Worm (Caenorhabditis elegans) whole organism, L4 larva: ENCODE measurements around the gene ZK105.6.

ENCODE experiments used
- F49E8.2 ChIP-seq: sonication (generic microtip); optimal IDR thresholded peaks from 2 replicates; lab custom pipeline; 2016; ENCODE audit warnings: missing compliant biosample characterization, mild to moderate bottlenecking, missing genetic modification characterization, borderline replicate concordance
- T20F7.1 ChIP-seq: fragments of 200-800 bp; sonication (Bioruptor generic); optimal IDR thresholded peaks from 2 replicates; lab custom pipeline; 2018; ENCODE audit warnings: mild to moderate bottlenecking, missing genetic modification characterization, missing compliant biosample characterization
- ZK546.5 ChIP-seq, 2 experiments: sonication (generic microtip); optimal IDR thresholded peaks; 2 replicates each; lab custom pipeline; 2017; ENCODE audit warnings: missing biosample characterization in 2 of 2, missing genetic modification characterization in 2 of 2
- aha-1 ChIP-seq: fragments of 150-350 bp; peaks from one replicate; lab custom pipeline; 2014; ENCODE audit warnings: missing biosample characterization, missing genetic modification characterization
- daf-16 ChIP-seq, 3 experiments: sonication (generic microtip); optimal IDR thresholded peaks; 2 replicates each; lab custom pipeline; 2016 to 2017; ENCODE audit warnings: missing genetic modification characterization in 3 of 3, missing genetic modification reagents in 3 of 3, mild to moderate bottlenecking in 2 of 3, missing compliant biosample characterization in 2 of 3, missing biosample characterization in 1 of 3, moderate library complexity in 1 of 3
- dmd-6 ChIP-seq: fragments of 200-800 bp; sonication (Bioruptor generic); IDR thresholded peaks from 2 replicates; pipeline ENCODE4 v1.3.6; 2022; ENCODE audit warnings: missing genetic modification reagents, missing genetic modification characterization, missing compliant biosample characterization
- dve-1 ChIP-seq: sonication (generic microtip); optimal IDR thresholded peaks from 2 replicates; lab custom pipeline; 2017; ENCODE audit warnings: antibody characterized with exemption, mild to moderate bottlenecking, missing genetic modification characterization, missing compliant biosample characterization; ENCODE audit not compliant: insufficient read depth
- fkh-10 ChIP-seq: fragments of 150-350 bp; optimal IDR thresholded peaks from 2 replicates; lab custom pipeline; 2014; ENCODE audit warnings: missing biosample characterization, missing genetic modification reagents, missing genetic modification characterization
- hlh-30 ChIP-seq: sonication (generic microtip); optimal IDR thresholded peaks from 2 replicates; lab custom pipeline; 2017; ENCODE audit warnings: antibody characterized with exemption, mild to moderate bottlenecking, missing genetic modification characterization, missing compliant biosample characterization; ENCODE audit not compliant: insufficient read depth
- hmg-1.1 ChIP-seq: fragments of 200-800 bp; sonication (Bioruptor generic); IDR thresholded peaks from 2 replicates; pipeline ENCODE4 v1.3.6; 2022; ENCODE audit warnings: missing genetic modification reagents, missing genetic modification characterization, missing compliant biosample characterization
- lin-38 ChIP-seq: fragments of 200-800 bp; sonication (Bioruptor generic); IDR thresholded peaks from 2 replicates; pipeline ENCODE4 v1.3.6; 2022; ENCODE audit warnings: missing genetic modification reagents, missing genetic modification characterization, missing compliant biosample characterization
- madf-9 ChIP-seq: fragments of 200-800 bp; sonication (Bioruptor generic); conservative IDR thresholded peaks from 2 replicates; pipeline ENCODE4 v1.3.6; 2022; ENCODE audit warnings: missing genetic modification reagents, missing genetic modification characterization, missing compliant biosample characterization
- mdl-1 ChIP-seq, 2 experiments: fragments of 150-350 bp in 1 of 2; sonication (generic microtip) in 1 of 2; optimal IDR thresholded peaks; 2 replicates each; lab custom pipeline; 2014 to 2017; ENCODE audit warnings: missing biosample characterization in 2 of 2, missing genetic modification characterization in 2 of 2
- mes-2 ChIP-seq: sonication (generic microtip); optimal IDR thresholded peaks from 2 replicates; lab custom pipeline; 2016; ENCODE audit warnings: missing genotype, mild to moderate bottlenecking, missing genetic modification characterization, missing compliant biosample characterization; ENCODE audit not compliant: poor library complexity, severe bottlenecking
- mxl-3 ChIP-seq: fragments of 200-800 bp; sonication (Bioruptor generic); optimal IDR thresholded peaks from 2 replicates; lab custom pipeline; 2018; ENCODE audit warnings: mild to moderate bottlenecking, missing genetic modification characterization, missing compliant biosample characterization
- nhr-237 ChIP-seq: sonication (generic microtip); optimal IDR thresholded peaks from 2 replicates; lab custom pipeline; 2017; ENCODE audit warnings: missing biosample characterization, missing genetic modification characterization
- nhr-25 ChIP-seq: sonication (generic microtip); optimal IDR thresholded peaks from 2 replicates; lab custom pipeline; 2017; ENCODE audit warnings: missing genetic modification characterization, mild to moderate bottlenecking, missing compliant biosample characterization, antibody characterized with exemption, moderate library complexity, borderline replicate concordance; ENCODE audit not compliant: insufficient read depth
- nhr-28 ChIP-seq: fragments of 150-350 bp; optimal IDR thresholded peaks from 2 replicates; lab custom pipeline; 2014; ENCODE audit warnings: missing biosample characterization, missing genetic modification characterization
- nhr-77 ChIP-seq: fragments of 150-350 bp; optimal IDR thresholded peaks from 2 replicates; lab custom pipeline; 2014; ENCODE audit warnings: missing biosample characterization, missing genetic modification characterization
- rbr-2 ChIP-seq: sonication (generic microtip); optimal IDR thresholded peaks from 2 replicates; lab custom pipeline; 2016; ENCODE audit warnings: missing genotype, missing genetic modification characterization, missing compliant biosample characterization
- spr-1 ChIP-seq: sonication (generic microtip); optimal IDR thresholded peaks from 2 replicates; lab custom pipeline; 2016; ENCODE audit warnings: mild to moderate bottlenecking, missing genetic modification characterization, missing compliant biosample characterization
- unc-130 ChIP-seq: sonication (generic microtip); optimal IDR thresholded peaks from 2 replicates; lab custom pipeline; 2016; ENCODE audit warnings: missing genetic modification reagents, missing genetic modification characterization, missing compliant biosample characterization
- unc-62 ChIP-seq, 3 experiments: fragments of 150-350 bp in 1 of 3; sonication (generic microtip); optimal IDR thresholded peaks in 2 of 3; peaks in 1 of 3; 1 replicate in 1 of 3; 2 replicates in 2 of 3; lab custom pipeline; 2014 to 2017; ENCODE audit warnings: missing biosample characterization in 3 of 3, missing genetic modification characterization in 3 of 3, missing genetic modification reagents in 3 of 3, missing genotype in 1 of 3

Gene ZK105.6

DNA sequence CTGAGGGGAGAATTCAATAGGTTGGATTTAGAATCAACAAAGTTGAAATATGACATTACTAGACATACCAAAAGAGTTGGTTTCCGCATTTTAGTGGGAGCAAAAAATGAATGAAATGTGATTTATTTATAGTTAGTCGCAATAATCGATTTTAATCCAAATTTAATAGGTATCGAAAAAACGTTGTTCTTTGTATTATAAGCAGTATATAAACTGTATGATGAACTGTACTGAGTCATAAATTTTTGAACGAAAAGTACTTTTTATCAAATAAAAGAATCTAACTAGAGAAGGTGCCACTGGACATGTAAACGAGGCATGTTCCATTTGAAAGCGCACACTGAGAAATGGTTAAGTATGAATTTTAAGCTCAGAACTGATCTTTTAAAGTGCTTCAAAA lies 34.0 kb downstream of the ZK105.6 start, which contains the start of gene C12D5.9 (continued):
- no peak for TF ChIP-seq mes-2 (tag; lab: Kevin White, UChicago)

DNA sequence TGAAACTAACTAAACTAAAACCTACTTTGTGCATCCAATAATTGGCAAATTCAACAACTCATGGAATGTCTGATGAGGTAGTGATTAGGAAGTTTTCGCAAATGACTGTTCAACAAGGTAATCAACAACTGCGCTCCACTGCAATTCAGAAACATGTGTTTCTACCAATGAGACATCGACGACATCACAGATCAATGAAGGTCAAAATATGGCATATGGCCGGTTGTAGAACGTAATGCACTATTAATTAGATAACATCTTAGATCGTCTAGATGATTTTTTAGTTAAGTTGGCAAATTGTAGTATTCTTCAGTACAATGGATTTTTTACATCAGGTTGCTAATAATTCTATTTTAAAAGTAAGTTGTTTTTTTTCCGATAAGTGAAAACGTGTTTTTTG lies 37.7 kb downstream of the ZK105.6 start, which contains the start of the genes nhr-94 and nhr-152:
Gene nhr-94, minus strand, starts transcription at position 147 of the 400 bp plus-strand sequence.
Gene nhr-152, plus strand, starts transcription at position 162 of the 400 bp plus-strand sequence.
- TF ChIP-seq T20F7.1, result no peak
- TF ChIP-seq hlh-30 (tag; lab: Kevin White, UChicago), result peak; percentile 58
- TF ChIP-seq aha-1 (tag; lab: Kevin White, UChicago), result peak; percentile 60
- TF ChIP-seq mxl-3 (GFP tag; lab: Kevin White, UChicago), result peak; percentile 59
- TF ChIP-seq nhr-28, result peak; percentile 46
- TF ChIP-seq dmd-6, result no peak
- TF ChIP-seq madf-9 (GFP tag; lab: Robert Waterston, UW), result no peak
- TF ChIP-seq nhr-25 (tag; lab: Kevin White, UChicago), result peak; percentile 0

DNA sequence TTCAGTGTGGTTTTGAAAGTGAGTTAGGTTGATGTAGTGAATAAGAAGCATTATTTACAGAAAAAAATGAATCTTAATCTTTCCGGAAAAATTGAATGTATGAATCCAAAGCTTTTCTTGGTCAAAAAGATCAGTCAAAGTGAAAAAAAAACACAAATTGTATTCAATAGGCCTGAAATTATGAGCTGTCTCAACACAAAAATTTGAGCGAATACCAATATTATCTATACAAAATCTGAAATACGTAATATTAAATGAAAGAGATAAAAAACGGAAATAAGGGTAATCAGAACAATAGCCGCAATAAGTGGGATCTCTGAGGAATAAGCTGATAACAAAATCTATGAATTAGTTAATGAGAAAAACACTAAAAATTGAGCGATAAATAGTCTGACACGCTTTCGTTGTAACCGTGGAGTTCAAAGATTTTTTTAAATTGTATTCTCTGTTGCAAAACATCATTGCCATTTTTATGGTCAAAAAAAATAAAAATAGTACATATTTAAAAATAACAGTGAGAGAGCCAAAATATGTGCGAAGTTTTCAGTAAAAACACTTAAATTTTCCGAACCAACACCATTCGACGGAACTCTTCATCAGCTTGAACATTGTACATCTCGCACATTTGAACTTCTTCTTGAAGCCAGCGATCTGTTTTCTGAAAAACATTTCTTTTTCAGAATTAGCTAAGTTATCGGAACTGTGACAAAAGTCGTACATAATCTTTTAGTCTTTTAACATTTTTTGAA lies 39.8 kb downstream of the ZK105.6 start, which contains the start of gene sre-11:
Gene sre-11, minus strand, starts transcription at position 51 of the 749 bp plus-strand sequence.
- TF ChIP-seq unc-62 (GFP tag; optimal IDR thresholded peaks at IDR 0.05 in 1 of 2; lab: Kevin White, UChicago), result peak in 1 of 2 experiments; percentile 68
- TF ChIP-seq unc-62 (tag; optimal IDR thresholded peaks at IDR 0.05; lab: Kevin White, UChicago), result no peak
- TF ChIP-seq rbr-2 (tag; lab: Kevin White, UChicago), result no peak
- TF ChIP-seq lin-38 (GFP tag; lab: Robert Waterston, UW), result no peak
- no peak for TF ChIP-seq fkh-10 (GFP tag; lab: Kevin White, UChicago)

DNA sequence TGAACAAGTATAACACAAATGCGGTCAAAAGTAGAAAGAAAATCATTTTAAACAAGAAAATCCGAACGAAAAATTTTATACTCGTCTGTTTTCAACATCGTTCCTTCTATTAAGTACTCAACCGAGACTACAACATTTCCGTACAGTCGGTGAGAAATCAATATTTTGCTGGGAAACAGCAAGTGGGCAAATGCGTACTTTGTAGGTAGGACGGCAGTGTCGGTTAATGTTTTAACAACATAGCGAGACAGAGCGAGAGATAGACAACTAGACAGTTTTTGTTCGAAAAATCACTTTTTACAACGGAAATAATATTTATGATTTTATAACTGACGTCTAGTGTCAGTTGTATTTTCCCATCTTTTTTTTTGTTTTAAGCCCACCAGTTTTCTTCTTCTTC lies 42.5 kb downstream of the ZK105.6 start, which contains the start of gene cyp-33A1:
Gene cyp-33A1, minus strand, starts transcription at position 72 of the 400 bp plus-strand sequence.
- TF ChIP-seq hmg-1.1 (GFP tag; lab: Robert Waterston, UW) (no peak), F49E8.2 (no peak), mdl-1 (tag; optimal IDR thresholded peaks at IDR 0.05; lab: Kevin White, UChicago) (peak in 1 of 2 experiments; percentile 27), mxl-3 (GFP tag; lab: Kevin White, UChicago) (peak; percentile 15), daf-16 (GFP tag; optimal IDR thresholded peaks at IDR 0.05; lab: Kevin White, UChicago) (no peak), daf-16 (tag; optimal IDR thresholded peaks at IDR 0.05; lab: Kevin White, UChicago) (peak; percentile 88), nhr-77 (tag; lab: Kevin White, UChicago) (peak; percentile 38), nhr-28 (peak; percentile 100), dve-1 (tag; lab: Kevin White, UChicago) (peak; percentile 51)

DNA sequence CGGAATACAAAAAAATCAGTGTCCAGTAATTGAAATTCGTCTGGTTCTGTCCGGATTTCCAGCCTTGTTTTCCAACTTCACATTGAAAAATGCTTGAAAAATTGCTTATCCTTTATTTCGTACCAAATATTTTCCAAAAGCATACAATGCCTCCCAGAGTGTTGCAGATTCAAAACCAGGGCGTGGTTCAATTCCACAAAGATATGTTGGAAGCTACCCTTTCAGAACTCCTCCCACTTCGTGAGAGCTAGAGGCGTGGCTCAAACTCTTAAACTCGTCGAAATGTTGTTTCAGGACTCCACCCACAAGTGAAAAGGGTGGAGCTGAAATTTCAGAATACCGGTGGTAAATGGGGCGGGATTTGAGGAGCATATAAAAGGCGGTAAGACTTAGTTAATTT lies 48.0 kb downstream of the ZK105.6 start, which contains the start of gene C12D5.3:
Gene C12D5.3, plus strand, starts transcription at position 301 of the 400 bp plus-strand sequence.
- TF ChIP-seq unc-130 (GFP tag; lab: Kevin White, UChicago) (no peak), mdl-1 (tag; optimal IDR thresholded peaks at IDR 0.05; lab: Kevin White, UChicago) (no peak), T20F7.1 (no peak), ZK546.5 (tag; optimal IDR thresholded peaks at IDR 0.05; lab: Kevin White, UChicago) (no peak), aha-1 (tag; lab: Kevin White, UChicago) (no peak), spr-1 (tag; lab: Kevin White, UChicago) (no peak), hmg-1.1 (GFP tag; lab: Robert Waterston, UW) (no peak), nhr-237 (tag; lab: Kevin White, UChicago) (no peak)
